Fruit fly (Drosophila melanogaster): Measurements from ENCODE around the gene CG4374.

DNA sequence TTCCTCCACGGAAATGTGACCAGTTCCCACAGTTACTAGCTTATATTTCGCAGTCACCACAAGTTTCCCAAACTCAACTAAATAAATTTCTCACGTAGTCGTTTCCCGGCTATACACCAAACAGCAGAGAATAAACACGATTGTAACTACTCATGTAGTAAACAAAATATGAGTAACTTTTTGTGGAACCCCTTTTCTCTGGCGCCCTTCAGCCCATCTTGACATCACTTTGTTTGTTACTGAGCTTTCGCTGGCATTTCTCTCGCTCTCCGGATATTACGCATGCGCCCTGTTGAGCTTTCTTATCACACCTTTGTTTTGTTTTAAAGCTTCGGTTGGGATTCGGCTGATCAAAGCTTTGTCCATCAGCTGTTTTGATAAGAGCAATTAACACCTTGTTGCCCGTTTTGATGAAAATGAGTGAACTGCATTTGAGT is 86.0 kb downstream of the CG4374 start:
- no peak for TF ChIP-seq CG14655 (GFP tag; optimal IDR thresholded peaks at IDR 0.05)
- TF ChIP-seq CG32121 (GFP tag; IDR thresholded peaks at IDR 0.05) = no peak
- TF ChIP-seq CG12605 (GFP tag; IDR thresholded peaks at IDR 0.05) = no peak
- no peak for TF ChIP-seq CG4496 (GFP tag; IDR thresholded peaks at IDR 0.05)
- no peak for TF ChIP-seq CG8301 (tag; optimal IDR thresholded peaks at IDR 0.05)
- TF ChIP-seq EcR (GFP tag; optimal IDR thresholded peaks at IDR 0.05) = no peak
- no peak for TF ChIP-seq D1 (tag; optimal IDR thresholded peaks at IDR 0.05)
- TF ChIP-seq rn (GFP tag; IDR thresholded peaks at IDR 0.05) = no peak
- no peak for TF ChIP-seq CG9948 (tag; optimal IDR thresholded peaks at IDR 0.05)
- no peak for TF ChIP-seq CG34367 (tag; optimal IDR thresholded peaks at IDR 0.05)
- TF ChIP-seq gl (tag; optimal IDR thresholded peaks at IDR 0.05) = no peak
- TF ChIP-seq Pif1B (GFP tag; optimal IDR thresholded peaks at IDR 0.05) = no peak
- no peak for TF ChIP-seq Ets98B (GFP tag; IDR thresholded peaks at IDR 0.05)
